Fruit fly (Drosophila melanogaster) Kc167 (cell line): ENCODE data around the gene P5cr-2.

Experiments
- Myc ChIP-seq: fragments of >200 bp; optimal IDR thresholded peaks from 2 replicates; lab custom pipeline; 2017; ENCODE audit warnings: missing external identifiers
- insv ChIP-seq: fragments of >200 bp; optimal IDR thresholded peaks from 3 replicates; lab custom pipeline; 2018; ENCODE audit warnings: missing external identifiers
- psq ChIP-seq: fragments of >200 bp; optimal IDR thresholded peaks from 2 replicates; lab custom pipeline; 2017; ENCODE audit warnings: missing external identifiers

DNA sequence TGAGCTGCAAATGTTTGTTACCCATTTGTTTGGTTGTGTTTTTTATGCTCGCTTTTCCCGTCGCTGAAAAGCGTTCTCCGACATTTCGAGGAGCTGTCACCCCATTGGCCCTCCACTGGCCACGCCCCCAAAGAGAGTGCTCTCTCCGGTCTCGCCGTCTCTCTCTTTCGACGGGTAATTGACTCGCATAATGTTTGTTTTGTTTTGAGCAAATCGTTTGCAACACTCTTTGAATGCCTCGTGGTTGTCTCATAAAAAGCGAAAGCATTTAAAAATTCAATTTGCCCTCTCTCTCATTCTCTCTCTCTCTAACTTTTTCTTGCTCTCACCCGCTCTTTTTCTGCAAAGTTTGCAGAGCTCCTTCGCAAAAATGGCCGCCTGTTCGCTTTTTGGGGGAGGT is 22.9 kb downstream of the P5cr-2 start:
- TF ChIP-seq Myc (no peak), insv (no peak), psq (no peak)
